Worm (Caenorhabditis elegans) whole organism, early embryonic: ENCODE results near the gene clec-264.

Source experiments
- B0310.2 ChIP-seq: sonication (generic microtip); optimal IDR thresholded peaks from 2 replicates; lab custom pipeline; 2016; ENCODE audit warnings: mild to moderate bottlenecking, missing genetic modification characterization, missing compliant biosample characterization
- F13C5.2 ChIP-seq: sonication (generic microtip); optimal IDR thresholded peaks from 2 replicates; lab custom pipeline; 2017; ENCODE audit warnings: mild to moderate bottlenecking, missing genetic modification characterization, inconsistent platforms, missing compliant biosample characterization
- aly-1 ChIP-seq: sonication (generic microtip); optimal IDR thresholded peaks from 2 replicates; lab custom pipeline; 2016; ENCODE audit warnings: missing genetic modification characterization, missing compliant biosample characterization
- ama-1 ChIP-seq: fragments of 150-350 bp; optimal IDR thresholded peaks from 2 replicates; lab custom pipeline; 2014
- ceh-13 ChIP-seq: fragments of 200-800 bp; sonication (Bioruptor generic); optimal IDR thresholded peaks from 2 replicates; lab custom pipeline; 2018; ENCODE audit warnings: mild to moderate bottlenecking, missing genetic modification characterization, missing compliant biosample characterization
- ceh-36 ChIP-seq: sonication (generic microtip); optimal IDR thresholded peaks from 2 replicates; lab custom pipeline; 2016; ENCODE audit warnings: missing genetic modification characterization, inconsistent platforms, missing compliant biosample characterization
- ets-7 ChIP-seq: sonication (generic microtip); optimal IDR thresholded peaks from 2 replicates; lab custom pipeline; 2016; ENCODE audit warnings: missing genotype, missing genetic modification characterization, missing compliant biosample characterization
- flt-1 ChIP-seq: fragments of 200-800 bp; sonication (Bioruptor generic); IDR thresholded peaks from 2 replicates; pipeline ENCODE4 v1.3.6; 2022; ENCODE audit warnings: missing genetic modification characterization, missing compliant biosample characterization
- hmbx-1 ChIP-seq: sonication (generic microtip); optimal IDR thresholded peaks from 2 replicates; lab custom pipeline; 2016; ENCODE audit warnings: mild to moderate bottlenecking, missing genetic modification characterization, missing compliant biosample characterization
- hmg-4 ChIP-seq: fragments of 200-800 bp; sonication (Bioruptor generic); optimal IDR thresholded peaks from 2 replicates; lab custom pipeline; 2018; ENCODE audit warnings: mild to moderate bottlenecking, missing genetic modification characterization, missing compliant biosample characterization
- hnd-1 ChIP-seq: sonication (generic microtip); optimal IDR thresholded peaks from 2 replicates; lab custom pipeline; 2016; ENCODE audit warnings: missing genetic modification characterization, missing compliant biosample characterization
- pes-1 ChIP-seq: fragments of 200-800 bp; sonication (Bioruptor generic); IDR thresholded peaks from 2 replicates; pipeline ENCODE4 v1.3.6; 2022; ENCODE audit warnings: missing genetic modification reagents, missing genetic modification characterization, missing compliant biosample characterization
- scrt-1 ChIP-seq: fragments of 200-800 bp; sonication (Bioruptor generic); IDR thresholded peaks from 2 replicates; pipeline ENCODE4 v1.3.6; 2022; ENCODE audit warnings: missing genetic modification characterization, missing compliant biosample characterization
- sea-1 ChIP-seq: fragments of 200-800 bp; sonication (Bioruptor generic); conservative IDR thresholded peaks from 2 replicates; pipeline ENCODE4 v1.3.6; 2022; ENCODE audit warnings: missing genetic modification characterization, missing compliant biosample characterization
- tbx-11 ChIP-seq: fragments of 200-800 bp; sonication (Bioruptor generic); IDR thresholded peaks from 2 replicates; pipeline ENCODE4 v1.3.6; 2022; ENCODE audit warnings: missing genetic modification characterization, missing compliant biosample characterization
- tbx-37 ChIP-seq: fragments of 200-800 bp; sonication (Bioruptor generic); conservative IDR thresholded peaks from 2 replicates; pipeline ENCODE4 v1.3.6; 2022; ENCODE audit warnings: missing genetic modification reagents, missing genetic modification characterization, missing compliant biosample characterization
- tra-4 ChIP-seq: sonication (generic microtip); optimal IDR thresholded peaks from 2 replicates; lab custom pipeline; 2017; ENCODE audit warnings: missing genetic modification characterization, missing compliant biosample characterization

Gene clec-264

ce11 chrV:20807038-20807437, 43.5 kb downstream of the clec-264 start, which contains the start of gene Y44A6D.6:
Gene Y44A6D.6, plus strand, starts transcription at chrV:20807338.
- TF ChIP-seq tra-4 (tag; lab: Kevin White, UChicago) = no peak
- no peak for TF ChIP-seq ama-1 (lab: Kevin White, UChicago)
- TF ChIP-seq ets-7 = no peak
- TF ChIP-seq hmg-4 (GFP tag; lab: Kevin White, UChicago) = no peak
- TF ChIP-seq hnd-1 (tag; lab: Kevin White, UChicago) = no peak
- no peak for TF ChIP-seq ceh-36 (tag; lab: Kevin White, UChicago)
- no peak for TF ChIP-seq aly-1 (tag; lab: Kevin White, UChicago)
- no peak for TF ChIP-seq tbx-37 (GFP tag; lab: Robert Waterston, UW)
- no peak for TF ChIP-seq F13C5.2 (tag; lab: Kevin White, UChicago)
- no peak for TF ChIP-seq pes-1 (GFP tag; lab: Robert Waterston, UW)
- TF ChIP-seq tbx-11 = no peak
- no peak for TF ChIP-seq scrt-1

- TF ChIP-seq tbx-37 (GFP tag; lab: Robert Waterston, UW) (no peak), ets-7 (no peak), tra-4 (tag; lab: Kevin White, UChicago) (no peak), tbx-11 (no peak), hnd-1 (tag; lab: Kevin White, UChicago) (no peak), flt-1 (GFP tag; lab: Robert Waterston, UW) (no peak), sea-1 (GFP tag; lab: Robert Waterston, UW) (no peak), scrt-1 (no peak), pes-1 (GFP tag; lab: Robert Waterston, UW) (no peak), F13C5.2 (tag; lab: Kevin White, UChicago) (no peak), hmbx-1 (tag; lab: Kevin White, UChicago) (no peak), B0310.2 (tag; lab: Kevin White, UChicago) (no peak), ama-1 (lab: Kevin White, UChicago) (no peak), ceh-36 (tag; lab: Kevin White, UChicago) (no peak)
These were observed 47.6 kb downstream of the clec-264 start, which contains the start of gene Y44A6D.5 for ce11 chrV:20802906-20803305. Gene Y44A6D.5, minus strand, starts transcription at chrV:20803006.

ce11 chrV:20797918-20798317, 52.6 kb downstream of the clec-264 start, which contains the start of gene sdf-9:
Gene sdf-9, plus strand, starts transcription at chrV:20798218.
- no peak for TF ChIP-seq B0310.2 (tag; lab: Kevin White, UChicago)
- no peak for TF ChIP-seq flt-1 (GFP tag; lab: Robert Waterston, UW)
- no peak for TF ChIP-seq ets-7
- no peak for TF ChIP-seq scrt-1
- no peak for TF ChIP-seq tra-4 (tag; lab: Kevin White, UChicago)
- no peak for TF ChIP-seq F13C5.2 (tag; lab: Kevin White, UChicago)
- no peak for TF ChIP-seq tbx-11
- no peak for TF ChIP-seq aly-1 (tag; lab: Kevin White, UChicago)
- no peak for TF ChIP-seq hmg-4 (GFP tag; lab: Kevin White, UChicago)
- TF ChIP-seq pes-1 (GFP tag; lab: Robert Waterston, UW) = no peak
- no peak for TF ChIP-seq ceh-36 (tag; lab: Kevin White, UChicago)
- no peak for TF ChIP-seq sea-1 (GFP tag; lab: Robert Waterston, UW)
- TF ChIP-seq hnd-1 (tag; lab: Kevin White, UChicago) = no peak
- no peak for TF ChIP-seq tbx-37 (GFP tag; lab: Robert Waterston, UW)
- no peak for TF ChIP-seq ceh-13
- TF ChIP-seq ama-1 (lab: Kevin White, UChicago) = no peak
- TF ChIP-seq hmbx-1 (tag; lab: Kevin White, UChicago) = no peak
